Worm (Caenorhabditis elegans) whole organism, late embryonic: ENCODE data around the gene gakh-1.

Source experiments
- C08G9.2 ChIP-seq: sonication (generic microtip); optimal IDR thresholded peaks from 2 replicates; lab custom pipeline; 2016; ENCODE audit warnings: mild to moderate bottlenecking, missing genetic modification characterization, moderate library complexity, missing compliant biosample characterization
- C38D4.7 ChIP-seq: fragments of 200-800 bp; sonication (Bioruptor generic); optimal IDR thresholded peaks from 2 replicates; lab custom pipeline; 2018; ENCODE audit warnings: mild to moderate bottlenecking, missing genetic modification characterization, moderate library complexity, missing compliant biosample characterization
- K02D7.2 ChIP-seq: sonication (generic microtip); optimal IDR thresholded peaks from 2 replicates; lab custom pipeline; 2017; ENCODE audit warnings: mild to moderate bottlenecking, missing genetic modification characterization, missing compliant biosample characterization
- Y22D7AL.16 ChIP-seq: sonication (generic microtip); optimal IDR thresholded peaks from 2 replicates; lab custom pipeline; 2016; ENCODE audit warnings: missing genetic modification characterization, missing compliant biosample characterization
- ahr-1 ChIP-seq: sonication (generic microtip); optimal IDR thresholded peaks from 2 replicates; lab custom pipeline; 2016; ENCODE audit warnings: missing genetic modification characterization, missing compliant biosample characterization
- ama-1 ChIP-seq: fragments of 150-350 bp; optimal IDR thresholded peaks from 2 replicates; lab custom pipeline; 2014
- ceh-18 ChIP-seq: sonication (generic microtip); optimal IDR thresholded peaks from 2 replicates; lab custom pipeline; 2016; ENCODE audit warnings: missing genetic modification characterization, missing compliant biosample characterization
- ceh-22 ChIP-seq: sonication (generic microtip); optimal IDR thresholded peaks from 2 replicates; lab custom pipeline; 2017; ENCODE audit warnings: missing biosample characterization, missing genetic modification characterization
- ceh-24 ChIP-seq: sonication (generic microtip); optimal IDR thresholded peaks from 2 replicates; lab custom pipeline; 2016; ENCODE audit warnings: mild to moderate bottlenecking, missing genetic modification characterization, missing compliant biosample characterization
- ceh-31 ChIP-seq: sonication (generic microtip); optimal IDR thresholded peaks from 2 replicates; lab custom pipeline; 2016; ENCODE audit warnings: missing genetic modification characterization, missing compliant biosample characterization
- ceh-34 ChIP-seq: sonication (generic microtip); optimal IDR thresholded peaks from 2 replicates; lab custom pipeline; 2016; ENCODE audit warnings: mild to moderate bottlenecking, missing genetic modification characterization, missing compliant biosample characterization
- ceh-45 ChIP-seq: fragments of 200-800 bp; sonication (Bioruptor generic); IDR thresholded peaks from 2 replicates; pipeline ENCODE4 v1.3.6; 2022; ENCODE audit warnings: missing genetic modification reagents, missing genetic modification characterization, missing compliant biosample characterization
- ceh-48 ChIP-seq: sonication (generic microtip); optimal IDR thresholded peaks from 2 replicates; lab custom pipeline; 2016; ENCODE audit warnings: missing genetic modification characterization, inconsistent platforms, missing compliant biosample characterization
- ceh-6 ChIP-seq: fragments of 200-800 bp; sonication (Bioruptor generic); optimal IDR thresholded peaks from 2 replicates; lab custom pipeline; 2018; ENCODE audit warnings: mild to moderate bottlenecking, missing genetic modification characterization, missing compliant biosample characterization
- elt-2 ChIP-seq: sonication (generic microtip); optimal IDR thresholded peaks from 2 replicates; lab custom pipeline; 2016; ENCODE audit warnings: missing genetic modification reagents, missing genetic modification characterization, missing compliant biosample characterization
- eyg-1 ChIP-seq: sonication (generic microtip); optimal IDR thresholded peaks from 2 replicates; lab custom pipeline; 2016; ENCODE audit warnings: missing genotype, missing genetic modification characterization, missing compliant biosample characterization
- fax-1 ChIP-seq: sonication (generic microtip); optimal IDR thresholded peaks from 2 replicates; lab custom pipeline; 2016; ENCODE audit warnings: missing genotype, missing genetic modification characterization, missing compliant biosample characterization
- fkh-6 ChIP-seq: sonication (generic microtip); optimal IDR thresholded peaks from 2 replicates; lab custom pipeline; 2016; ENCODE audit warnings: missing genetic modification characterization, missing compliant biosample characterization
- gmeb-2 ChIP-seq: sonication (generic microtip); optimal IDR thresholded peaks from 2 replicates; lab custom pipeline; 2016; ENCODE audit warnings: missing genetic modification characterization, inconsistent platforms, missing compliant biosample characterization
- hlh-13 ChIP-seq: fragments of 200-800 bp; sonication (Bioruptor generic); optimal IDR thresholded peaks from 2 replicates; lab custom pipeline; 2018; ENCODE audit warnings: mild to moderate bottlenecking, missing genetic modification characterization, missing compliant biosample characterization
- hlh-15 ChIP-seq: sonication (generic microtip); optimal IDR thresholded peaks from 2 replicates; lab custom pipeline; 2016; ENCODE audit warnings: missing genetic modification characterization, missing compliant biosample characterization
- hlh-30 ChIP-seq: sonication (generic microtip); optimal IDR thresholded peaks from 2 replicates; lab custom pipeline; 2017; ENCODE audit warnings: antibody characterized with exemption, missing genetic modification characterization, missing compliant biosample characterization; ENCODE audit not compliant: insufficient read depth
- hlh-6 ChIP-seq: sonication (generic microtip); optimal IDR thresholded peaks from 2 replicates; lab custom pipeline; 2016; ENCODE audit warnings: missing genotype, missing genetic modification characterization, missing compliant biosample characterization
- lim-6 ChIP-seq: sonication (generic microtip); optimal IDR thresholded peaks from 2 replicates; lab custom pipeline; 2016; ENCODE audit warnings: missing genetic modification characterization, missing compliant biosample characterization
- lin-11 ChIP-seq: fragments of 200-800 bp; sonication (Bioruptor generic); optimal IDR thresholded peaks from 2 replicates; lab custom pipeline; 2018; ENCODE audit warnings: mild to moderate bottlenecking, missing genetic modification characterization, missing compliant biosample characterization
- madf-2 ChIP-seq: sonication (generic microtip); optimal IDR thresholded peaks from 2 replicates; lab custom pipeline; 2017; ENCODE audit warnings: missing genetic modification characterization, missing compliant biosample characterization
- nfya-1 ChIP-seq: sonication (generic microtip); optimal IDR thresholded peaks from 2 replicates; lab custom pipeline; 2017; ENCODE audit warnings: missing genetic modification characterization, mild to moderate bottlenecking, missing compliant biosample characterization, antibody characterized with exemption, moderate library complexity
- nhr-232 ChIP-seq: sonication (generic microtip); optimal IDR thresholded peaks from 2 replicates; lab custom pipeline; 2016; ENCODE audit warnings: missing genetic modification characterization, missing compliant biosample characterization
- npax-4 ChIP-seq: sonication (generic microtip); optimal IDR thresholded peaks from 2 replicates; lab custom pipeline; 2016; ENCODE audit warnings: missing genetic modification characterization, missing compliant biosample characterization
- pha-2 ChIP-seq: sonication (generic microtip); optimal IDR thresholded peaks from 2 replicates; lab custom pipeline; 2017; ENCODE audit warnings: mild to moderate bottlenecking, missing genetic modification characterization, missing compliant biosample characterization
- pros-1 ChIP-seq: fragments of 150-350 bp; optimal IDR thresholded peaks from 2 replicates; lab custom pipeline; 2014; ENCODE audit warnings: missing biosample characterization, missing genetic modification reagents, missing genetic modification characterization
- ref-2 ChIP-seq: sonication (generic microtip); optimal IDR thresholded peaks from 2 replicates; lab custom pipeline; 2016; ENCODE audit warnings: missing genetic modification characterization, missing compliant biosample characterization
- sdc-2 ChIP-seq: sonication (generic microtip); optimal IDR thresholded peaks from 2 replicates; lab custom pipeline; 2016; ENCODE audit warnings: missing genotype, missing genetic modification characterization, missing compliant biosample characterization
- sox-2 ChIP-seq: fragments of 200-800 bp; sonication (Bioruptor generic); IDR thresholded peaks from 2 replicates; pipeline ENCODE4 v1.3.6; 2022; ENCODE audit warnings: missing genetic modification reagents, missing genetic modification characterization, missing compliant biosample characterization
- sox-4 ChIP-seq: sonication (generic microtip); optimal IDR thresholded peaks from 2 replicates; lab custom pipeline; 2017; ENCODE audit warnings: mild to moderate bottlenecking, missing genetic modification characterization, inconsistent platforms, missing compliant biosample characterization
- syd-9 ChIP-seq: sonication (generic microtip); optimal IDR thresholded peaks from 2 replicates; lab custom pipeline; 2016; ENCODE audit warnings: mild to moderate bottlenecking, missing genetic modification characterization, moderate library complexity, missing compliant biosample characterization
- tbx-2 ChIP-seq: sonication (generic microtip); optimal IDR thresholded peaks from 2 replicates; lab custom pipeline; 2016; ENCODE audit warnings: missing genetic modification characterization, missing compliant biosample characterization
- ttx-3 ChIP-seq: sonication (generic microtip); optimal IDR thresholded peaks from 2 replicates; lab custom pipeline; 2016; ENCODE audit warnings: missing genetic modification reagents, missing genetic modification characterization, missing compliant biosample characterization
- unc-3 ChIP-seq, 2 experiments: fragments of 200-800 bp in 1 of 2; sonication (Bioruptor generic) in 1 of 2; sonication (generic microtip) in 1 of 2; conservative IDR thresholded peaks in 1 of 2; optimal IDR thresholded peaks in 1 of 2; 2 replicates each; pipeline versions ENCODE4 v1.3.6 to Lab custom; 2016 to 2022; ENCODE audit warnings: missing compliant biosample characterization in 2 of 2, missing genetic modification characterization in 2 of 2, missing genetic modification reagents in 1 of 2
- unc-42 ChIP-seq: sonication (generic microtip); optimal IDR thresholded peaks from 2 replicates; lab custom pipeline; 2016; ENCODE audit warnings: missing genotype, missing genetic modification characterization, missing compliant biosample characterization
- zip-5 ChIP-seq: sonication (generic microtip); optimal IDR thresholded peaks from 2 replicates; lab custom pipeline; 2016; ENCODE audit warnings: missing genetic modification characterization, missing compliant biosample characterization
- ztf-16 ChIP-seq: sonication (generic microtip); optimal IDR thresholded peaks from 2 replicates; lab custom pipeline; 2017; ENCODE audit warnings: missing genetic modification characterization, missing compliant biosample characterization

The gakh-1 gene

DNA sequence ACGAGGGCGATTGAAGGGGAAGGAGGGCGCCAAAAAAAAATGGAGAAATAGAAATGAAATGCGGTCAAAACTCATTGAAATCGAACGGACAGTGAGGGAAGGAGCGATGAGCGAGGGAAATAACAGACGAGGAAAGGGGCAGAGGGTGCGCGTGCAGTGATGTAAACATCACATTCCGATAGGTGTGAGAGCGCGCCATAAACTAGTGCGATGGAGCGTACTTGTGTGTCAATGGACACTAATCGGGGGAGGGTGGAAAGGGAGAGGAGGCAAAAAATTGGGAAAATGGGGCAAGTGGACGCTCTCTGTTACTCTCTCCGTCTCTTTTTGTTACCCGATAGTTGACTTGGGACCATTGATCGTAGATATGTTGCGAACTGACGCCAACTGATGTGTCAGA is 18.4 kb upstream of the gakh-1 start (continued):
- TF ChIP-seq unc-42 (tag; lab: Kevin White, UChicago) (peak; percentile 51), pha-2 (tag; lab: Kevin White, UChicago) (no peak), gmeb-2 (tag; lab: Kevin White, UChicago) (no peak), hlh-13 (no peak), ceh-18 (tag; lab: Kevin White, UChicago) (peak; percentile 12), lin-11 (tag; lab: Kevin White, UChicago) (no peak), hlh-6 (tag; lab: Kevin White, UChicago) (no peak), zip-5 (tag; lab: Kevin White, UChicago) (no peak), ceh-6 (GFP tag; lab: Kevin White, UChicago) (no peak), unc-3 (GFP tag; conservative IDR thresholded peaks at IDR 0.05; lab: Robert Waterston, UW) (no peak), unc-3 (tag; optimal IDR thresholded peaks at IDR 0.05; lab: Kevin White, UChicago) (no peak), ttx-3 (tag; lab: Kevin White, UChicago) (no peak), pros-1 (tag; lab: Kevin White, UChicago) (no peak), fax-1 (tag; lab: Kevin White, UChicago) (no peak), ceh-24 (tag; lab: Kevin White, UChicago) (no peak), madf-2 (tag; lab: Kevin White, UChicago) (no peak)
- TF ChIP-seq, all 69 proteins: peak for 18

ce11 chrX:5764739-5765138 is 17.6 kb upstream of the gakh-1 start:
- no peak for TF ChIP-seq syd-9 (tag; lab: Kevin White, UChicago)
- no peak for TF ChIP-seq ceh-34
- TF ChIP-seq madf-2 (tag; lab: Kevin White, UChicago), result no peak
- TF ChIP-seq ceh-45, result no peak
- peak; percentile 42 for TF ChIP-seq tbx-2
- TF ChIP-seq ceh-31 (tag; lab: Kevin White, UChicago), result peak; percentile 42
- no peak for TF ChIP-seq hlh-30 (tag; lab: Kevin White, UChicago)
- TF ChIP-seq hlh-6 (tag; lab: Kevin White, UChicago), result peak; percentile 29
- TF ChIP-seq hlh-13, result no peak
- TF ChIP-seq ceh-22, result no peak
- peak; percentile 23 for TF ChIP-seq ceh-18 (tag; lab: Kevin White, UChicago)
- TF ChIP-seq sox-4 (tag; lab: Kevin White, UChicago), result peak; percentile 10
- peak; percentile 44 for TF ChIP-seq nfya-1 (tag; lab: Kevin White, UChicago)
- peak; percentile 43 for TF ChIP-seq sdc-2 (tag; lab: Kevin White, UChicago)
- TF ChIP-seq nhr-232 (tag; lab: Kevin White, UChicago), result no peak
- TF ChIP-seq eyg-1 (tag; lab: Kevin White, UChicago), result no peak
- TF ChIP-seq pha-2 (tag; lab: Kevin White, UChicago), result no peak
- no peak for TF ChIP-seq ama-1 (lab: Kevin White, UChicago)
- TF ChIP-seq C38D4.7 (GFP tag; lab: Kevin White, UChicago), result no peak
- no peak for TF ChIP-seq ztf-16 (tag; lab: Kevin White, UChicago)
- TF ChIP-seq pros-1 (tag; lab: Kevin White, UChicago), result no peak
- TF ChIP-seq lim-6 (tag; lab: Kevin White, UChicago), result no peak
- TF ChIP-seq K02D7.2 (tag; lab: Kevin White, UChicago), result no peak
- TF ChIP-seq elt-2 (tag; lab: Kevin White, UChicago), result no peak
- TF ChIP-seq npax-4 (tag; lab: Kevin White, UChicago), result no peak
- peak; percentile 23 for TF ChIP-seq unc-42 (tag; lab: Kevin White, UChicago)
- TF ChIP-seq Y22D7AL.16 (tag; lab: Kevin White, UChicago), result no peak
- peak; percentile 68 for TF ChIP-seq ref-2
- TF ChIP-seq gmeb-2 (tag; lab: Kevin White, UChicago), result no peak
- no peak for TF ChIP-seq C08G9.2 (tag; lab: Kevin White, UChicago)
- no peak for TF ChIP-seq ttx-3 (tag; lab: Kevin White, UChicago)
- TF ChIP-seq ceh-24 (tag; lab: Kevin White, UChicago), result no peak
- no peak for TF ChIP-seq sox-2
- no peak for TF ChIP-seq ceh-48 (tag; lab: Kevin White, UChicago)
- TF ChIP-seq fkh-6 (tag; lab: Kevin White, UChicago), result no peak
- TF ChIP-seq hlh-15, result no peak
- no peak for TF ChIP-seq ahr-1 (tag; lab: Kevin White, UChicago)
